Worm (Caenorhabditis elegans): ENCODE results near the gene flp-21.

ce11 chrV:7804801-7805163, 11.6 kb downstream of the flp-21 start, which contains the start of gene xpo-1:
- TF ChIP-seq ztf-23 (GFP tag; IDR thresholded peaks at IDR 0.05) (no peak), ztf-29 (GFP tag; IDR thresholded peaks at IDR 0.05) (no peak)

Data from whole organism, midembryonic.